Fruit fly (Drosophila melanogaster) whole organism, embryonic: Measurements from ENCODE around the gene PH4alphaSG2.

ENCODE experiments used
- Ada2b ChIP-seq: fragments of 200-800 bp; sonication (Bioruptor generic); IDR thresholded peaks from 2 replicates; pipeline ENCODE4 v1.3.6; 2022; ENCODE audit warnings: missing biosample characterization, missing genetic modification characterization
- Atf6 ChIP-seq: fragments of 200-800 bp; sonication (Bioruptor generic); IDR thresholded peaks from 2 replicates; pipeline ENCODE4 v1.3.6; 2022; ENCODE audit warnings: missing biosample characterization, missing genetic modification characterization
- CG10366 ChIP-seq: fragments of 200-800 bp; sonication (Bioruptor generic); IDR thresholded peaks from 2 replicates; pipeline ENCODE4 v1.3.6; 2022; ENCODE audit warnings: missing biosample characterization, missing genetic modification characterization
- CG10654 ChIP-seq: fragments of 200-800 bp; sonication (Bioruptor generic); optimal IDR thresholded peaks from 2 replicates; lab custom pipeline; 2016; ENCODE audit warnings: missing biosample characterization, missing genetic modification characterization
- CG10959 ChIP-seq: fragments of 200-800 bp; sonication (Bioruptor generic); IDR thresholded peaks from 2 replicates; pipeline ENCODE4 v1.3.6; 2022; ENCODE audit warnings: missing biosample characterization, missing genetic modification characterization
- CG12299 ChIP-seq: fragments of 200-800 bp; sonication (Bioruptor generic); optimal IDR thresholded peaks from 2 replicates; lab custom pipeline; 2018; ENCODE audit warnings: missing biosample characterization, mild to moderate bottlenecking, missing genetic modification characterization
- CG12391 ChIP-seq: fragments of 200-800 bp; sonication (Bioruptor generic); optimal IDR thresholded peaks from 3 replicates; lab custom pipeline; 2018; ENCODE audit warnings: missing biosample characterization, mild to moderate bottlenecking, missing genetic modification characterization, moderate library complexity
- CG13894 ChIP-seq: fragments of 200-800 bp; sonication (Bioruptor generic); optimal IDR thresholded peaks from 3 replicates; lab custom pipeline; 2018; ENCODE audit warnings: missing biosample characterization, mild to moderate bottlenecking, missing genetic modification characterization, moderate library complexity
- CG17328 ChIP-seq: fragments of 200-800 bp; sonication (Bioruptor generic); IDR thresholded peaks from 2 replicates; pipeline ENCODE4 v1.3.6; 2022; ENCODE audit warnings: missing biosample characterization, missing genetic modification characterization
- CG18599 ChIP-seq: fragments of 200-800 bp; sonication (Bioruptor generic); optimal IDR thresholded peaks from 3 replicates; lab custom pipeline; 2017; ENCODE audit warnings: missing biosample characterization, missing genetic modification characterization, mild to moderate bottlenecking, moderate library complexity, missing genetic modification reagents
- CG2129 ChIP-seq: fragments of 200-800 bp; sonication (Bioruptor generic); IDR thresholded peaks from 2 replicates; pipeline ENCODE4 v1.3.6; 2022; ENCODE audit warnings: missing biosample characterization, missing genetic modification characterization; ENCODE audit not compliant: partially characterized antibody
- CG2202 ChIP-seq: fragments of 200-800 bp; sonication (Bioruptor generic); optimal IDR thresholded peaks from 2 replicates; lab custom pipeline; 2018; ENCODE audit warnings: missing biosample characterization, mild to moderate bottlenecking, missing genetic modification characterization
- CG30403 ChIP-seq: fragments of 200-800 bp; sonication (Bioruptor generic); optimal IDR thresholded peaks from 3 replicates; lab custom pipeline; 2016; ENCODE audit warnings: missing biosample characterization, missing genetic modification characterization
- CG31441 ChIP-seq: fragments of 200-800 bp; sonication (Bioruptor generic); IDR thresholded peaks from 2 replicates; pipeline ENCODE4 v1.3.6; 2022; ENCODE audit warnings: missing biosample characterization, missing genetic modification characterization
- CG3726 ChIP-seq: fragments of 200-800 bp; sonication (Bioruptor generic); IDR thresholded peaks from 3 replicates; pipeline ENCODE4, ENCODE4 v1.3.6; 2022; ENCODE audit warnings: missing biosample characterization, missing genetic modification characterization
- CG4360 ChIP-seq: fragments of 200-800 bp; sonication (Bioruptor generic); IDR thresholded peaks from 2 replicates; pipeline ENCODE4 v1.3.6; 2022; ENCODE audit warnings: missing biosample characterization, missing genetic modification characterization
- CG4617 ChIP-seq: fragments of 200-800 bp; sonication (Bioruptor generic); optimal IDR thresholded peaks from 3 replicates; lab custom pipeline; 2016; ENCODE audit warnings: missing biosample characterization, missing genetic modification characterization, borderline replicate concordance
- CG6791 ChIP-seq: fragments of 200-800 bp; sonication (Bioruptor generic); IDR thresholded peaks from 3 replicates; pipeline ENCODE4 v1.3.6; 2022; ENCODE audit warnings: missing biosample characterization, missing genetic modification characterization; ENCODE audit not compliant: partially characterized antibody
- CG7786 ChIP-seq: fragments of 200-800 bp; sonication (Bioruptor generic); optimal IDR thresholded peaks from 2 replicates; lab custom pipeline; 2016; ENCODE audit warnings: missing biosample characterization, missing genetic modification characterization
- CG8388 ChIP-seq: fragments of 200-800 bp; sonication (Bioruptor generic); optimal IDR thresholded peaks from 2 replicates; lab custom pipeline; 2019; ENCODE audit warnings: missing biosample characterization, mild to moderate bottlenecking, missing genetic modification characterization, moderate library complexity
- CG8924 ChIP-seq: fragments of 200-800 bp; optimal IDR thresholded peaks from 3 replicates; lab custom pipeline; 2019; ENCODE audit warnings: missing biosample characterization, mild to moderate bottlenecking, missing genetic modification characterization, moderate library complexity
- Deaf1 ChIP-seq: fragments of 200-800 bp; optimal IDR thresholded peaks from 3 replicates; lab custom pipeline; 2019; ENCODE audit warnings: missing biosample characterization, mild to moderate bottlenecking, missing genetic modification characterization, moderate library complexity
- Dfd ChIP-seq, 2 experiments: fragments of >200 bp; optimal IDR thresholded peaks; 2 replicates each; lab custom pipeline; 2017; ENCODE audit warnings: missing biosample characterization in 2 of 2, missing genetic modification characterization in 2 of 2
- Drgx ChIP-seq: fragments of 200-800 bp; sonication (Bioruptor generic); IDR thresholded peaks from 2 replicates; pipeline ENCODE4 v1.3.6; 2022; ENCODE audit warnings: missing biosample characterization, missing genetic modification characterization
- Fer3 ChIP-seq: fragments of 200-800 bp; sonication (Bioruptor generic); optimal IDR thresholded peaks from 2 replicates; lab custom pipeline; 2018; ENCODE audit warnings: missing biosample characterization, mild to moderate bottlenecking, missing genetic modification characterization, moderate library complexity
- Lpt ChIP-seq: fragments of >200 bp; optimal IDR thresholded peaks from 2 replicates; lab custom pipeline; 2018; ENCODE audit warnings: missing biosample characterization, missing genetic modification characterization
- Mrtf ChIP-seq: fragments of 200-800 bp; sonication (Bioruptor generic); IDR thresholded peaks from 3 replicates; pipeline ENCODE4 v1.3.6; 2022; ENCODE audit warnings: missing biosample characterization, missing genetic modification characterization
- PHDP ChIP-seq: fragments of 200-800 bp; sonication (Bioruptor generic); optimal IDR thresholded peaks from 3 replicates; lab custom pipeline; 2018; ENCODE audit warnings: missing biosample characterization, mild to moderate bottlenecking, missing genetic modification characterization, moderate library complexity
- amos ChIP-seq: fragments of 200-800 bp; sonication (Bioruptor generic); IDR thresholded peaks from 2 replicates; pipeline ENCODE4 v1.3.6; 2022; ENCODE audit warnings: missing biosample characterization, missing genetic modification characterization; ENCODE audit not compliant: partially characterized antibody
- aop ChIP-seq: fragments of 200-800 bp; sonication (Bioruptor generic); IDR thresholded peaks from 2 replicates; pipeline ENCODE4 v1.3.6; 2022; ENCODE audit warnings: missing biosample characterization, missing genetic modification characterization
- ase ChIP-seq: fragments of 200-800 bp; sonication (Bioruptor generic); IDR thresholded peaks from 3 replicates; pipeline ENCODE4 v1.3.6; 2022; ENCODE audit warnings: missing biosample characterization, missing genetic modification characterization
- ato ChIP-seq: fragments of 200-800 bp; sonication (Bioruptor generic); IDR thresholded peaks from 2 replicates; pipeline ENCODE4 v1.3.6; 2022; ENCODE audit warnings: missing biosample characterization, missing genetic modification characterization; ENCODE audit not compliant: partially characterized antibody
- bowl ChIP-seq: fragments of 200-800 bp; sonication (Bioruptor generic); IDR thresholded peaks from 2 replicates; pipeline ENCODE4 v1.3.6; 2022; ENCODE audit warnings: missing biosample characterization, missing genetic modification characterization
- disco-r ChIP-seq: fragments of 200-800 bp; sonication (Bioruptor generic); optimal IDR thresholded peaks from 2 replicates; lab custom pipeline; 2016; ENCODE audit warnings: missing biosample characterization, missing genetic modification characterization
- dm ChIP-seq: fragments of 200-800 bp; sonication (Bioruptor generic); optimal IDR thresholded peaks from 3 replicates; lab custom pipeline; 2016; ENCODE audit warnings: missing biosample characterization, missing genetic modification characterization
- exex ChIP-seq: fragments of 200-800 bp; sonication (Bioruptor generic); optimal IDR thresholded peaks from 4 replicates; lab custom pipeline; 2018; ENCODE audit warnings: missing biosample characterization, mild to moderate bottlenecking, missing genetic modification characterization, moderate library complexity
- gro ChIP-seq: fragments of 200-800 bp; sonication (Bioruptor generic); optimal IDR thresholded peaks from 2 replicates; lab custom pipeline; 2016; ENCODE audit warnings: missing biosample characterization, missing genetic modification characterization
- gsb ChIP-seq: fragments of 200-800 bp; sonication (Bioruptor generic); IDR thresholded peaks from 2 replicates; pipeline ENCODE4 v1.3.6; 2022; ENCODE audit warnings: missing biosample characterization, missing genetic modification characterization
- gsb-n ChIP-seq: fragments of 200-800 bp; sonication (Bioruptor generic); optimal IDR thresholded peaks from 3 replicates; lab custom pipeline; 2018; ENCODE audit warnings: missing biosample characterization, mild to moderate bottlenecking, missing genetic modification characterization
- hkb ChIP-seq, 2 experiments: fragments of 200-800 bp in 1 of 2; fragments of >200 bp in 1 of 2; sonication (Bioruptor generic) in 1 of 2; IDR thresholded peaks in 1 of 2; optimal IDR thresholded peaks in 1 of 2; 2 replicates each; pipeline versions ENCODE4 v1.3.6 to Lab custom; 2017 to 2022; ENCODE audit warnings: missing biosample characterization in 1 of 2, missing genetic modification characterization in 1 of 2
- knrl ChIP-seq: fragments of 200-800 bp; sonication (Bioruptor generic); IDR thresholded peaks from 3 replicates; pipeline ENCODE4 v1.3.6; 2022; ENCODE audit warnings: missing biosample characterization, missing genetic modification characterization; ENCODE audit not compliant: partially characterized antibody
- prd ChIP-seq, 3 experiments: fragments of >200 bp in 2 of 3; fragments of 200-800 bp in 1 of 3; sonication (Bioruptor generic) in 1 of 3; optimal IDR thresholded peaks in 2 of 3; IDR thresholded peaks in 1 of 3; 2 replicates in 2 of 3; 3 replicates in 1 of 3; pipeline versions ENCODE4 v1.3.6 to Lab custom; 2017 to 2022; ENCODE audit warnings: missing biosample characterization in 1 of 3, missing genetic modification characterization in 1 of 3
- repo ChIP-seq: fragments of 200-800 bp; sonication (Bioruptor generic); optimal IDR thresholded peaks from 2 replicates; lab custom pipeline; 2016; ENCODE audit warnings: missing biosample characterization, missing genetic modification characterization
- shn ChIP-seq: fragments of 200-800 bp; sonication (Bioruptor generic); optimal IDR thresholded peaks from 3 replicates; lab custom pipeline; 2016; ENCODE audit warnings: missing biosample characterization, missing genetic modification characterization
- ssp ChIP-seq: fragments of 200-800 bp; sonication (Bioruptor generic); IDR thresholded peaks from 2 replicates; pipeline ENCODE4 v1.3.6; 2022; ENCODE audit warnings: missing biosample characterization, missing genetic modification characterization
- stwl ChIP-seq: fragments of 200-800 bp; sonication (Bioruptor generic); optimal IDR thresholded peaks from 3 replicates; lab custom pipeline; 2018; ENCODE audit warnings: missing biosample characterization, mild to moderate bottlenecking, missing genetic modification characterization, moderate library complexity
- tll ChIP-seq, 2 experiments: fragments of 200-800 bp in 1 of 2; fragments of >200 bp in 1 of 2; sonication (Bioruptor generic) in 1 of 2; optimal IDR thresholded peaks; 2 replicates each; lab custom pipeline; 2017 to 2019; ENCODE audit warnings: missing biosample characterization in 2 of 2, missing genetic modification characterization in 2 of 2, mild to moderate bottlenecking in 1 of 2, moderate library complexity in 1 of 2
- tup ChIP-seq: fragments of 200-800 bp; sonication (Bioruptor generic); optimal IDR thresholded peaks from 2 replicates; lab custom pipeline; 2016; ENCODE audit warnings: missing biosample characterization, mild to moderate bottlenecking, missing genetic modification characterization, moderate library complexity
- z ChIP-seq: fragments of 200-800 bp; sonication (Bioruptor generic); IDR thresholded peaks from 3 replicates; pipeline ENCODE4 v1.3.6; 2022; ENCODE audit warnings: missing biosample characterization, missing genetic modification characterization
- zfh2 ChIP-seq: fragments of 200-800 bp; sonication (Bioruptor generic); optimal IDR thresholded peaks from 2 replicates; lab custom pipeline; 2016; ENCODE audit warnings: missing biosample characterization, missing genetic modification characterization

PH4alphaSG2 gene

DNA sequence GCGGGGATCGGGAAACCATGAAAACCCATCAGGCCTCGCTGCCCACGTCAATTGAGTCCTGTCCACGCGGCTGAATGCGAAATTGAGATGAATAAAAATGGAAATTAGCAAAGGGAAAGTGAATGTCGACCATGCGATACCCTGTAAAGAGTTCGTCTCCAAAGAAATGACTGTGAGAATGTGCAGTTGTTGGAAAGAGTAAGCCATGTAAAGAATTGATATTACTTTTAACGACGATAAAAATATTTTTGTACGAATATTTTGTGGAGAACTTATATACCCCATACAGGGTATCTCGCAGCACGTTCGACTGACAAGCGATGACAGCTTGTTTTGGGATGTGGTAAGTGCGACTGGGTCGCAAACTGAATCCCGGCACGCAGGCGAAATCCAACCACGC lies 11.3 kb downstream of the PH4alphaSG2 start (continued):
- TF ChIP-seq ssp (GFP tag; lab: Robert Waterston, UW) (0 out of 2 replicates have a peak, but pooled peaks have one; percentile 26), amos (no peak), stwl (no peak), tup (GFP tag; lab: Kevin White, UChicago) (no peak), CG17328 (peak; percentile 58), Lpt (GFP tag; lab: Kevin White, UChicago) (no peak), ato (GFP tag; lab: Robert Waterston, UW) (no peak), CG12391 (no peak), CG8388 (GFP tag; lab: Kevin White, UChicago) (no peak), hkb (optimal IDR thresholded peaks at IDR 0.05; lab: Kevin White, UChicago) (no peak), hkb (GFP tag; IDR thresholded peaks at IDR 0.05; lab: Robert Waterston, UW) (no peak), ase (GFP tag; lab: Robert Waterston, UW) (no peak), Dfd (GFP tag; optimal IDR thresholded peaks at IDR 0.05; lab: Kevin White, UChicago) (no peak), knrl (no peak), disco-r (no peak), exex (no peak), CG6791 (GFP tag; lab: Robert Waterston, UW) (no peak), gro (GFP tag; lab: Kevin White, UChicago) (no peak), CG2202 (tag; lab: Kevin White, UChicago) (no peak), CG8924 (tag; lab: Kevin White, UChicago) (no peak), CG18599 (peak; percentile 8), CG4617 (GFP tag; lab: Kevin White, UChicago) (no peak), Drgx (GFP tag; lab: Robert Waterston, UW) (no peak; the same call in 1 of the 2 replicates), prd (optimal IDR thresholded peaks at IDR 0.05; lab: Kevin White, UChicago) (no peak), prd (GFP tag; IDR thresholded peaks at IDR 0.05; lab: Robert Waterston, UW) (peak; percentile 84), CG10654 (GFP tag; lab: Kevin White, UChicago) (no peak), Mrtf (GFP tag; lab: Robert Waterston, UW) (no peak), tll (GFP tag; optimal IDR thresholded peaks at IDR 0.05; lab: Kevin White, UChicago) (no peak), zfh2 (GFP tag; lab: Kevin White, UChicago) (peak; percentile 21), shn (GFP tag; lab: Kevin White, UChicago) (no peak), bowl (GFP tag; lab: Robert Waterston, UW) (no peak), dm (no peak), aop (GFP tag; lab: Robert Waterston, UW) (no peak), z (GFP tag; lab: Robert Waterston, UW) (no peak), CG4360 (GFP tag; lab: Robert Waterston, UW) (no peak), CG10959 (GFP tag; lab: Robert Waterston, UW) (peak; percentile 39; the same call in 1 of the 2 replicates), CG30403 (GFP tag; lab: Kevin White, UChicago) (peak; percentile 44), CG3726 (no peak), gsb-n (no peak), CG12299 (tag; lab: Kevin White, UChicago) (no peak), Fer3 (tag; lab: Kevin White, UChicago) (no peak), Deaf1 (no peak), repo (GFP tag; lab: Kevin White, UChicago) (no peak), CG2129 (GFP tag; lab: Robert Waterston, UW) (no peak), CG13894 (tag; lab: Kevin White, UChicago) (no peak), PHDP (no peak), CG10366 (GFP tag; lab: Robert Waterston, UW) (peak; percentile 46), Atf6 (no peak), CG7786 (GFP tag; lab: Kevin White, UChicago) (peak; percentile 26), CG31441 (GFP tag; lab: Robert Waterston, UW) (no peak), gsb (GFP tag; lab: Robert Waterston, UW) (no peak), Ada2b (GFP tag; lab: Robert Waterston, UW) (peak; percentile 30; the same call in 1 of the 2 replicates)
